Worm (Caenorhabditis elegans): Measurements from ENCODE around the gene ZK970.8.

ce11 chrII:10294262-10294661 is 15.2 kb upstream of the ZK970.8 start:
- TF ChIP-seq T20F7.1 (GFP tag; optimal IDR thresholded peaks at IDR 0.05) (no peak), aly-2 (tag; optimal IDR thresholded peaks at IDR 0.05) (no peak), nhr-25 (tag; optimal IDR thresholded peaks at IDR 0.05; ENCODE audit: borderline replicate concordance, insufficient read depth) (no peak), pha-4 (GFP tag; IDR thresholded peaks at IDR 0.05) (no peak), pha-4 (tag; optimal IDR thresholded peaks at IDR 0.05) (no peak)

Data from whole organism, L4 larva.